Worm (Caenorhabditis elegans) whole organism, L4 larva: ENCODE data around the gene Y97E10AR.3.

Source experiments
- F44E2.7 ChIP-seq: fragments of 200-800 bp; sonication (Bioruptor generic); IDR thresholded peaks from 2 replicates; pipeline ENCODE4 v2.1.2; 2022; ENCODE audit warnings: missing genetic modification characterization, missing compliant biosample characterization
- Y105C5A.15 ChIP-seq: fragments of 200-800 bp; sonication (Bioruptor generic); IDR thresholded peaks from 2 replicates; pipeline ENCODE4 v1.3.6; 2022; ENCODE audit warnings: missing genetic modification characterization, missing compliant biosample characterization
- ZK546.5 ChIP-seq, 2 experiments: sonication (generic microtip); optimal IDR thresholded peaks; 2 replicates each; lab custom pipeline; 2017; ENCODE audit warnings: missing biosample characterization in 2 of 2, missing genetic modification characterization in 2 of 2
- attf-4 ChIP-seq: sonication (generic microtip); optimal IDR thresholded peaks from 3 replicates; lab custom pipeline; 2017; ENCODE audit warnings: missing biosample characterization, missing genetic modification characterization
- ceh-28 ChIP-seq: fragments of 150-350 bp; optimal IDR thresholded peaks from 2 replicates; lab custom pipeline; 2014; ENCODE audit warnings: missing biosample characterization, missing genetic modification reagents, missing genetic modification characterization
- cey-2 ChIP-seq: sonication (generic microtip); optimal IDR thresholded peaks from 3 replicates; lab custom pipeline; 2017; ENCODE audit warnings: missing genetic modification characterization, mild to moderate bottlenecking, missing compliant biosample characterization, antibody characterized with exemption, borderline replicate concordance; ENCODE audit not compliant: insufficient read depth
- daf-16 ChIP-seq, 3 experiments: sonication (generic microtip); optimal IDR thresholded peaks; 2 replicates each; lab custom pipeline; 2016 to 2017; ENCODE audit warnings: missing genetic modification characterization in 3 of 3, missing genetic modification reagents in 3 of 3, mild to moderate bottlenecking in 2 of 3, missing compliant biosample characterization in 2 of 3, missing biosample characterization in 1 of 3, moderate library complexity in 1 of 3
- dmd-8 ChIP-seq: fragments of 200-800 bp; sonication (Bioruptor generic); IDR thresholded peaks from 2 replicates; pipeline ENCODE4 v1.3.6; 2022; ENCODE audit warnings: missing genetic modification characterization, missing compliant biosample characterization
- dmd-9 ChIP-seq: fragments of 200-800 bp; sonication (Bioruptor generic); IDR thresholded peaks from 2 replicates; pipeline ENCODE4 v1.3.6; 2022; ENCODE audit warnings: missing genetic modification reagents, missing genetic modification characterization, missing compliant biosample characterization
- dpl-1 ChIP-seq: fragments of 150-350 bp; optimal IDR thresholded peaks from 2 replicates; lab custom pipeline; 2014; ENCODE audit warnings: missing biosample characterization, missing genetic modification reagents, missing genetic modification characterization
- duxl-1 ChIP-seq: sonication (generic microtip); optimal IDR thresholded peaks from 2 replicates; lab custom pipeline; 2016; ENCODE audit warnings: mild to moderate bottlenecking, missing genetic modification characterization, moderate library complexity, missing compliant biosample characterization; ENCODE audit not compliant: poor library complexity
- dve-1 ChIP-seq: sonication (generic microtip); optimal IDR thresholded peaks from 2 replicates; lab custom pipeline; 2017; ENCODE audit warnings: antibody characterized with exemption, mild to moderate bottlenecking, missing genetic modification characterization, missing compliant biosample characterization; ENCODE audit not compliant: insufficient read depth
- egl-43 ChIP-seq: fragments of 200-800 bp; sonication (Bioruptor generic); IDR thresholded peaks from 2 replicates; pipeline ENCODE4 v1.3.6; 2022; ENCODE audit warnings: missing genetic modification reagents, missing genetic modification characterization, missing compliant biosample characterization
- gei-8 ChIP-seq: fragments of 200-800 bp; sonication (Bioruptor generic); optimal IDR thresholded peaks from 2 replicates; lab custom pipeline; 2018; ENCODE audit warnings: mild to moderate bottlenecking, missing genetic modification characterization, missing compliant biosample characterization
- hlh-11 ChIP-seq: fragments of 200-800 bp; sonication (Bioruptor generic); optimal IDR thresholded peaks from 2 replicates; lab custom pipeline; 2018; ENCODE audit warnings: mild to moderate bottlenecking, missing genetic modification characterization, missing compliant biosample characterization
- hlh-30 ChIP-seq: sonication (generic microtip); optimal IDR thresholded peaks from 2 replicates; lab custom pipeline; 2017; ENCODE audit warnings: antibody characterized with exemption, mild to moderate bottlenecking, missing genetic modification characterization, missing compliant biosample characterization; ENCODE audit not compliant: insufficient read depth
- lim-7 ChIP-seq: fragments of 200-800 bp; sonication (Bioruptor generic); IDR thresholded peaks from 2 replicates; pipeline ENCODE4 v1.3.6; 2022; ENCODE audit warnings: missing genetic modification characterization, missing compliant biosample characterization
- lin-15B ChIP-seq: fragments of 150-350 bp; sonication (generic microtip); optimal IDR thresholded peaks from 3 replicates; lab custom pipeline; 2014; ENCODE audit warnings: missing biosample characterization, missing genetic modification characterization
- lin-39 ChIP-seq: fragments of 150-350 bp; optimal IDR thresholded peaks from 2 replicates; lab custom pipeline; 2014; ENCODE audit warnings: missing biosample characterization, missing genetic modification reagents, missing genetic modification characterization
- lsy-2 ChIP-seq, 2 experiments: fragments of 150-350 bp in 1 of 2; sonication (generic microtip) in 1 of 2; optimal IDR thresholded peaks; 2 replicates each; lab custom pipeline; 2014 to 2017; ENCODE audit warnings: missing biosample characterization in 2 of 2, missing genetic modification characterization in 2 of 2
- madf-5 ChIP-seq, 2 experiments: fragments of 200-800 bp; sonication (Bioruptor generic); IDR thresholded peaks; 2 replicates each; pipeline ENCODE4 v1.3.6; 2022; ENCODE audit warnings: missing compliant biosample characterization in 2 of 2, missing genetic modification characterization in 2 of 2
- madf-9 ChIP-seq: fragments of 200-800 bp; sonication (Bioruptor generic); conservative IDR thresholded peaks from 2 replicates; pipeline ENCODE4 v1.3.6; 2022; ENCODE audit warnings: missing genetic modification reagents, missing genetic modification characterization, missing compliant biosample characterization
- mdt-29 ChIP-seq: fragments of 200-800 bp; sonication (Bioruptor generic); IDR thresholded peaks from 2 replicates; pipeline ENCODE4 v1.3.6; 2022; ENCODE audit warnings: missing genetic modification reagents, missing genetic modification characterization, missing compliant biosample characterization
- mep-1 ChIP-seq: fragments of 150-350 bp; sonication (generic microtip); optimal IDR thresholded peaks from 3 replicates; lab custom pipeline; 2014; ENCODE audit warnings: missing biosample characterization, missing genetic modification characterization
- mes-2 ChIP-seq: sonication (generic microtip); optimal IDR thresholded peaks from 2 replicates; lab custom pipeline; 2016; ENCODE audit warnings: missing genotype, mild to moderate bottlenecking, missing genetic modification characterization, missing compliant biosample characterization; ENCODE audit not compliant: poor library complexity, severe bottlenecking
- mxl-2 ChIP-seq: fragments of 200-800 bp; sonication (Bioruptor generic); conservative IDR thresholded peaks from 2 replicates; pipeline ENCODE4 v1.3.6; 2022; ENCODE audit warnings: missing genetic modification reagents, missing genetic modification characterization, missing compliant biosample characterization
- mxl-3 ChIP-seq: fragments of 200-800 bp; sonication (Bioruptor generic); optimal IDR thresholded peaks from 2 replicates; lab custom pipeline; 2018; ENCODE audit warnings: mild to moderate bottlenecking, missing genetic modification characterization, missing compliant biosample characterization
- nhr-237 ChIP-seq: sonication (generic microtip); optimal IDR thresholded peaks from 2 replicates; lab custom pipeline; 2017; ENCODE audit warnings: missing biosample characterization, missing genetic modification characterization
- nhr-28 ChIP-seq: fragments of 150-350 bp; optimal IDR thresholded peaks from 2 replicates; lab custom pipeline; 2014; ENCODE audit warnings: missing biosample characterization, missing genetic modification characterization
- nhr-41 ChIP-seq: fragments of 200-800 bp; sonication (Bioruptor generic); IDR thresholded peaks from 2 replicates; pipeline ENCODE4 v1.3.6; 2022; ENCODE audit warnings: missing genetic modification reagents, missing genetic modification characterization, missing compliant biosample characterization
- nhr-77 ChIP-seq: fragments of 150-350 bp; optimal IDR thresholded peaks from 2 replicates; lab custom pipeline; 2014; ENCODE audit warnings: missing biosample characterization, missing genetic modification characterization
- pha-4 ChIP-seq, 2 experiments: fragments of 150-350 bp in 1 of 2; fragments of 200-800 bp in 1 of 2; sonication (Bioruptor generic) in 1 of 2; IDR thresholded peaks in 1 of 2; optimal IDR thresholded peaks in 1 of 2; 2 replicates each; pipeline versions ENCODE4 v1.3.6 to Lab custom; 2014 to 2022; ENCODE audit warnings: missing genetic modification characterization in 2 of 2, missing genetic modification reagents in 2 of 2, missing biosample characterization in 1 of 2, missing compliant biosample characterization in 1 of 2
- zip-11 ChIP-seq: fragments of 200-800 bp; sonication (Bioruptor generic); IDR thresholded peaks from 2 replicates; pipeline ENCODE4 v1.3.6; 2022; ENCODE audit warnings: missing genetic modification characterization, missing compliant biosample characterization
- ztf-7 ChIP-seq: fragments of 150-350 bp; optimal IDR thresholded peaks from 2 replicates; lab custom pipeline; 2014; ENCODE audit warnings: missing biosample characterization, missing genetic modification characterization

Y97E10AR.3 gene

ce11 chrV:7983381-7984052, 23.8 kb downstream of the Y97E10AR.3 start, which contains the start of the genes natb-1 and abhd-12:
Gene natb-1 (minus strand): TSS chrV:7983431.
Gene abhd-12 (plus strand): TSS chrV:7983879.
- TF ChIP-seq nhr-237 (tag; lab: Kevin White, UChicago) (no peak), hlh-11 (tag; lab: Kevin White, UChicago) (peak; percentile 45), dve-1 (tag; lab: Kevin White, UChicago) (peak; percentile 57), zip-11 (GFP tag; lab: Robert Waterston, UW) (no peak), nhr-77 (tag; lab: Kevin White, UChicago) (peak; percentile 50), nhr-41 (GFP tag; lab: Robert Waterston, UW) (no peak), lsy-2 (tag; optimal IDR thresholded peaks at IDR 0.05; lab: Kevin White, UChicago) (peak; percentile 39 to 96), gei-8 (no peak), hlh-30 (tag; lab: Kevin White, UChicago) (peak; percentile 95), nhr-28 (peak; percentile 40), mxl-3 (GFP tag; lab: Kevin White, UChicago) (peak; percentile 11), egl-43 (GFP tag; lab: Robert Waterston, UW) (no peak), lin-39 (tag; lab: Kevin White, UChicago) (no peak), madf-9 (no peak), dpl-1 (GFP tag; lab: Kevin White, UChicago) (peak; percentile 21), F44E2.7 (GFP tag; lab: Robert Waterston, UW) (no peak), ZK546.5 (tag; optimal IDR thresholded peaks at IDR 0.05; lab: Kevin White, UChicago) (no peak), ztf-7 (tag; lab: Kevin White, UChicago) (no peak), daf-16 (GFP tag; optimal IDR thresholded peaks at IDR 0.05; lab: Kevin White, UChicago) (no peak), daf-16 (tag; optimal IDR thresholded peaks at IDR 0.05; lab: Kevin White, UChicago) (peak; percentile 56), dmd-8 (no peak), dmd-9 (GFP tag; lab: Robert Waterston, UW) (no peak), mes-2 (peak; percentile 46), mxl-2 (GFP tag; lab: Robert Waterston, UW) (no peak), pha-4 (GFP tag; IDR thresholded peaks at IDR 0.05; lab: Robert Waterston, UW) (no peak), pha-4 (tag; optimal IDR thresholded peaks at IDR 0.05; lab: Kevin White, UChicago) (peak; percentile 92), duxl-1 (tag; lab: Kevin White, UChicago) (no peak), lin-15B (no peak), mep-1 (peak; percentile 41), cey-2 (tag; lab: Kevin White, UChicago) (no peak), madf-5 (GFP tag; IDR thresholded peaks at IDR 0.05; lab: Robert Waterston, UW) (no peak)

ce11 chrV:7980993-7981595, 26.2 kb downstream of the Y97E10AR.3 start, which contains the start of gene F26D11.1:
Gene F26D11.1 (plus strand): TSS chrV:7981545.
- no peak for TF ChIP-seq ceh-28
- TF ChIP-seq Y105C5A.15, result no peak
- no peak for TF ChIP-seq lim-7 (GFP tag; lab: Robert Waterston, UW)
- TF ChIP-seq lin-39 (tag; lab: Kevin White, UChicago), result no peak
- no peak for TF ChIP-seq cey-2 (tag; lab: Kevin White, UChicago)
- no peak for TF ChIP-seq madf-5 (GFP tag; IDR thresholded peaks at IDR 0.05; lab: Robert Waterston, UW)
- TF ChIP-seq attf-4, result no peak
- TF ChIP-seq mdt-29 (GFP tag; lab: Robert Waterston, UW), result no peak
- no peak for TF ChIP-seq egl-43 (GFP tag; lab: Robert Waterston, UW)
